Fruit fly (Drosophila melanogaster): Measurements from ENCODE around the gene CG17127.

- TF ChIP-seq CG13204 (GFP tag; optimal IDR thresholded peaks at IDR 0.05) = no peak
- TF ChIP-seq CG32121 (GFP tag; IDR thresholded peaks at IDR 0.05) = no peak
- TF ChIP-seq CG9948 (tag; optimal IDR thresholded peaks at IDR 0.05) = no peak
- no peak for TF ChIP-seq CG12605 (GFP tag; IDR thresholded peaks at IDR 0.05)
- no peak for TF ChIP-seq Pif1B (GFP tag; optimal IDR thresholded peaks at IDR 0.05)
- TF ChIP-seq EcR (GFP tag; optimal IDR thresholded peaks at IDR 0.05) = no peak
- TF ChIP-seq CG4496 (GFP tag; IDR thresholded peaks at IDR 0.05) = no peak
- TF ChIP-seq CG14655 (GFP tag; optimal IDR thresholded peaks at IDR 0.05) = no peak
- TF ChIP-seq CG10348 (GFP tag; IDR thresholded peaks at IDR 0.05) = no peak
- TF ChIP-seq CG17806 (tag; optimal IDR thresholded peaks at IDR 0.05) = no peak
These were observed 41.9 kb upstream of the CG17127 start, which contains the start of gene CG6443 for dm6 chr2L:10728751-10729150.

Measured in whole organism, pupa.